Worm (Caenorhabditis elegans): Measurements from ENCODE around the gene aptf-1.
A peak's percentile ranks its signal among the peaks of the same experiment; 100 is the strongest.

DNA sequence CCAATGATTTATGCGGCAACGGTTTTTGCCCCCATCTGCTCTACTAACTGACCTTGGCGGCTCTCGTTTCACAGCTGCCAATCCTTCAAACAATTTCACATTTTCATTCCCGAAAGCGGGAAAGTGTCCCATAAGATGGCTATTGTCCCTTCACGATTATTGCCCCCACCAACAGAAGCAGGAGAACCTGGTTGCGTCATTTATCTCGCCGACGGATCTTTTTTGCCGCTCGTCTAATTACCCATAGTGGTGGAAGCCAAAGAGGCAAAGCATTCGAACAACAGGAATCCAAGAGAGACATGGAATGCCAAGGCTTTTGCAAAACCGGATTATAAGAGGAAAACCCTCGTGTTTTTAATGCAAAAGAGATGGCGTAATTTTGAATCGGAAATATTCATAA lies 45.7 kb upstream of the aptf-1 start:
- TF ChIP-seq ama-1 (optimal IDR thresholded peaks at IDR 0.05) = no peak
- TF ChIP-seq hmg-4 (GFP tag; optimal IDR thresholded peaks at IDR 0.05) = peak; percentile 54
- TF ChIP-seq F13C5.2 (tag; optimal IDR thresholded peaks at IDR 0.05) = no peak
- no peak for TF ChIP-seq flt-1 (GFP tag; IDR thresholded peaks at IDR 0.05)
- no peak for TF ChIP-seq tbx-37 (GFP tag; conservative IDR thresholded peaks at IDR 0.05)
- no peak for TF ChIP-seq hmbx-1 (tag; optimal IDR thresholded peaks at IDR 0.05)
- no peak for TF ChIP-seq tbx-11 (GFP tag; IDR thresholded peaks at IDR 0.05)
- TF ChIP-seq scrt-1 (GFP tag; IDR thresholded peaks at IDR 0.05) = no peak
- no peak for TF ChIP-seq ceh-13 (GFP tag; optimal IDR thresholded peaks at IDR 0.05)
- no peak for TF ChIP-seq hnd-1 (tag; optimal IDR thresholded peaks at IDR 0.05)
- no peak for TF ChIP-seq sea-1 (GFP tag; conservative IDR thresholded peaks at IDR 0.05)

Measured in whole organism, early embryonic.